Fruit fly (Drosophila melanogaster): Measurements from ENCODE around the gene spartin.
A peak's percentile ranks its signal among the peaks of the same experiment; 100 is the strongest.

Gene spartin

dm6 chr3R:4664947-4665346 is 10.3 kb downstream of the spartin start (continued):
- no peak for TF ChIP-seq Atf3 (GFP tag; optimal IDR thresholded peaks at IDR 0.05)
- TF ChIP-seq mirr (GFP tag; optimal IDR thresholded peaks at IDR 0.05): peak; percentile 59
- peak; percentile 59 for TF ChIP-seq CG9817 (tag; optimal IDR thresholded peaks at IDR 0.05)
- TF ChIP-seq CG1832 (GFP tag; optimal IDR thresholded peaks at IDR 0.05): no peak
- TF ChIP-seq Awh (GFP tag; IDR thresholded peaks at IDR 0.05): peak; percentile 94
- TF ChIP-seq NC2β (GFP tag; optimal IDR thresholded peaks at IDR 0.05): peak; percentile 92
- TF ChIP-seq ftz-f1 (GFP tag; optimal IDR thresholded peaks at IDR 0.05): no peak
- TF ChIP-seq CG8765 (GFP tag; IDR thresholded peaks at IDR 0.05): no peak
- peak; percentile 42 for TF ChIP-seq CG9797 (GFP tag; optimal IDR thresholded peaks at IDR 0.05)
- TF ChIP-seq zfh1 (GFP tag; IDR thresholded peaks at IDR 0.05): peak; percentile 91
- TF ChIP-seq CG11085 (GFP tag; IDR thresholded peaks at IDR 0.05): peak; percentile 66; the same call in 1 of the 2 replicates
- TF ChIP-seq Nf-YA (GFP tag; IDR thresholded peaks at IDR 0.05): peak; percentile 80
- TF ChIP-seq gfzf (GFP tag; optimal IDR thresholded peaks at IDR 0.05): no peak
- TF ChIP-seq BEAF-32 (GFP tag; optimal IDR thresholded peaks at IDR 0.05): no peak
- TF ChIP-seq nmo (GFP tag; optimal IDR thresholded peaks at IDR 0.05): no peak
- peak; percentile 87; the same call in 1 of the 2 replicates for TF ChIP-seq sob (GFP tag; IDR thresholded peaks at IDR 0.05)
- TF ChIP-seq Trl (optimal IDR thresholded peaks at IDR 0.05): no peak
- peak; percentile 82 for TF ChIP-seq Trl (GFP tag; optimal IDR thresholded peaks at IDR 0.05)
- peak; percentile 89 for TF ChIP-seq onecut (GFP tag; IDR thresholded peaks at IDR 0.05)
- no peak for TF ChIP-seq Usf (GFP tag; optimal IDR thresholded peaks at IDR 0.05)
- peak; percentile 37; the same call in 1 of the 3 replicates for TF ChIP-seq CG11560 (tag; IDR thresholded peaks at IDR 0.05)
- peak; percentile 91 for TF ChIP-seq CG10654 (GFP tag; optimal IDR thresholded peaks at IDR 0.05)
- TF ChIP-seq CG5953 (GFP tag; IDR thresholded peaks at IDR 0.05): peak; percentile 44; the same call in 1 of the 2 replicates
- TF ChIP-seq HmgZ (tag; optimal IDR thresholded peaks at IDR 0.05): no peak
- no peak for TF ChIP-seq CG8944 (GFP tag; optimal IDR thresholded peaks at IDR 0.05)
- peak; percentile 73 for TF ChIP-seq CG5245 (GFP tag; optimal IDR thresholded peaks at IDR 0.05)
- TF ChIP-seq ac (GFP tag; optimal IDR thresholded peaks at IDR 0.05): peak; percentile 42
- peak; percentile 2 for TF ChIP-seq CG18619 (GFP tag; optimal IDR thresholded peaks at IDR 0.05)
- TF ChIP-seq CG7987 (GFP tag; optimal IDR thresholded peaks at IDR 0.05): peak; percentile 94
- no peak for TF ChIP-seq CG13287 (GFP tag; IDR thresholded peaks at IDR 0.05; ENCODE audit: partially characterized antibody)
- no peak for TF ChIP-seq Dip2 (GFP tag; IDR thresholded peaks at IDR 0.05)
- peak; percentile 66 for TF ChIP-seq gro (GFP tag; optimal IDR thresholded peaks at IDR 0.05)
- TF ChIP-seq gcm2 (GFP tag; optimal IDR thresholded peaks at IDR 0.05): no peak
- peak; percentile 78 for TF ChIP-seq CG11696 (GFP tag; IDR thresholded peaks at IDR 0.05)
- TF ChIP-seq CG17612 (GFP tag; IDR thresholded peaks at IDR 0.05): peak; percentile 58; the same call in 1 of the 2 replicates
- TF ChIP-seq CG10147 (GFP tag; optimal IDR thresholded peaks at IDR 0.05): peak; percentile 76
- no peak for TF ChIP-seq MBD-R2 (GFP tag; IDR thresholded peaks at IDR 0.05)
- no peak for TF ChIP-seq Lim3 (GFP tag; IDR thresholded peaks at IDR 0.05)
- no peak for TF ChIP-seq Mes4 (GFP tag; optimal IDR thresholded peaks at IDR 0.05)
- peak; percentile 56 for TF ChIP-seq chm (GFP tag; IDR thresholded peaks at IDR 0.05)
- TF ChIP-seq CG33557 (GFP tag; optimal IDR thresholded peaks at IDR 0.05): peak; percentile 69
- TF ChIP-seq twi (tag; optimal IDR thresholded peaks at IDR 0.05): no peak
- no peak for TF ChIP-seq hb (GFP tag; IDR thresholded peaks at IDR 0.05; ENCODE audit: partially characterized antibody)
- TF ChIP-seq CG17385 (GFP tag; optimal IDR thresholded peaks at IDR 0.05): no peak
- TF ChIP-seq CG7556 (GFP tag; optimal IDR thresholded peaks at IDR 0.05): peak; percentile 81
- TF ChIP-seq danr (GFP tag; IDR thresholded peaks at IDR 0.05): peak; percentile 60; the same call in 1 of the 2 replicates
- 0 out of 2 replicates have a peak, but pooled peaks have one; percentile 42 for TF ChIP-seq dati (GFP tag; IDR thresholded peaks at IDR 0.05)
- peak; percentile 87 for TF ChIP-seq ara (GFP tag; IDR thresholded peaks at IDR 0.05)
- TF ChIP-seq CG8388 (GFP tag; optimal IDR thresholded peaks at IDR 0.05): peak; percentile 52
- TF ChIP-seq prd (optimal IDR thresholded peaks at IDR 0.05): no peak
- peak; percentile 56; the same call in 2 of the 3 replicates for TF ChIP-seq prd (GFP tag; IDR thresholded peaks at IDR 0.05)
- TF ChIP-seq CG18476 (GFP tag; optimal IDR thresholded peaks at IDR 0.05): peak; percentile 87

Data from whole organism, embryonic.